Fruit fly (Drosophila melanogaster): ENCODE measurements around the gene comm3.
A peak's percentile ranks its signal among the peaks of the same experiment; 100 is the strongest.

comm3 gene

dm6 chr3L:15637618-15638017 lies 9.9 kb downstream of the comm3 start:
- peak; percentile 52 for TF ChIP-seq Ets65A (GFP tag)
- TF ChIP-seq wek (GFP tag; optimal IDR thresholded peaks at IDR 0.05): peak; percentile 28
- TF ChIP-seq ab (GFP tag; optimal IDR thresholded peaks at IDR 0.05): no peak
- TF ChIP-seq Xrp1 (GFP tag; IDR thresholded peaks at IDR 0.05): peak; percentile 39
- TF ChIP-seq sd (tag; optimal IDR thresholded peaks at IDR 0.05): peak; percentile 17
- no peak for TF ChIP-seq tap (tag; optimal IDR thresholded peaks at IDR 0.05)

- TF ChIP-seq ci (GFP tag; IDR thresholded peaks at IDR 0.05) (peak; percentile 54; the same call in 2 of the 3 replicates), CG10267 (tag; optimal IDR thresholded peaks at IDR 0.05) (peak; percentile 4), gfzf (GFP tag; optimal IDR thresholded peaks at IDR 0.05) (peak; percentile 44), Lhr (GFP tag; optimal IDR thresholded peaks at IDR 0.05) (peak; percentile 27), insv (GFP tag; optimal IDR thresholded peaks at IDR 0.05) (peak; percentile 65 to 96), CG17385 (GFP tag; optimal IDR thresholded peaks at IDR 0.05) (peak; percentile 1), sens (GFP tag) (peak; percentile 71), Dll (GFP tag; IDR thresholded peaks at IDR 0.05; ENCODE audit: partially characterized antibody) (0 out of 4 replicates have a peak, but pooled peaks have one; percentile 21), sqz (GFP tag; optimal IDR thresholded peaks at IDR 0.05) (peak; percentile 35), lab (GFP tag; optimal IDR thresholded peaks at IDR 0.05) (no peak), Dref (GFP tag; IDR thresholded peaks at IDR 0.05) (no peak), dmrt11E (tag; optimal IDR thresholded peaks at IDR 0.05) (peak; percentile 20), ewg (GFP tag; optimal IDR thresholded peaks at IDR 0.05) (peak; percentile 29), HLH4C (GFP tag; IDR thresholded peaks at IDR 0.05; ENCODE audit: partially characterized antibody) (no peak), CG16813 (GFP tag; IDR thresholded peaks at IDR 0.05; ENCODE audit: partially characterized antibody) (no peak), CTCF (GFP tag; optimal IDR thresholded peaks at IDR 0.05) (peak; percentile 50), Opbp (GFP tag; IDR thresholded peaks at IDR 0.05; ENCODE audit: partially characterized antibody) (peak; percentile 31; the same call in 1 of the 3 replicates), CG16815 (GFP tag; optimal IDR thresholded peaks at IDR 0.05) (no peak), grau (tag; optimal IDR thresholded peaks at IDR 0.05) (peak; percentile 20), pita (GFP tag; optimal IDR thresholded peaks at IDR 0.05) (peak; percentile 76), lilli (GFP tag; optimal IDR thresholded peaks at IDR 0.05) (no peak), fd3F (GFP tag; optimal IDR thresholded peaks at IDR 0.05) (no peak), stwl (tag; optimal IDR thresholded peaks at IDR 0.05) (peak; percentile 77), CoRest (tag; optimal IDR thresholded peaks at IDR 0.05) (peak; percentile 29), seq (GFP tag; IDR thresholded peaks at IDR 0.05) (no peak), CG6683 (GFP tag; optimal IDR thresholded peaks at IDR 0.05) (no peak), Trl (optimal IDR thresholded peaks at IDR 0.05) (no peak), Trl (GFP tag; optimal IDR thresholded peaks at IDR 0.05) (no peak), bsh (GFP tag; optimal IDR thresholded peaks at IDR 0.05) (peak in 1 of 2 experiments; percentile 29), NfI (GFP tag; optimal IDR thresholded peaks at IDR 0.05) (peak; percentile 23), Ets97D (GFP tag; optimal IDR thresholded peaks at IDR 0.05) (peak; percentile 67), Med (GFP tag) (peak; percentile 15)
These were observed 10.6 kb downstream of the comm3 start for dm6 chr3L:15636978-15637377.

DNA sequence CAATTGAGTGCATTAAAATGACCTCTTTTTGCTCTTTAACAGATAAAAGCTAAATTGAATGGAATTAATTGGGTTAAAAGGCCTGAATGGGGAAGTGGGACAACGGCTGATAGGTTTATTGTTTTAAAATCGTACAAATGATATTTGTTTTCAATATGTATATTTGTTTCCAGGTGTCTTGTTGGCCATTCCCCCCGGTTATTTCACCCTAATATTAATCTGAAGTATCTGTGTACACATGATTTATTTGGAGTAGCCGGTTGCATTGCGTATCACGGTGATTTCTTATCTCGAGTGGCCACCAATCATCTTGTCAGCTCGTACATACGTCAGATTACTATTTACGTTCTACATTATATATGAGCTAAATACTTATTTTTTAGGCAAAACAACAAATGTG lies 11.2 kb downstream of the comm3 start:
- TF ChIP-seq CG1603 (tag; optimal IDR thresholded peaks at IDR 0.05) (peak; percentile 20), Med (GFP tag) (peak; percentile 67), CG4617 (GFP tag; optimal IDR thresholded peaks at IDR 0.05; ENCODE audit: borderline replicate concordance) (no peak), bsh (GFP tag; optimal IDR thresholded peaks at IDR 0.05) (peak in 1 of 2 experiments; percentile 15), Asciz (GFP tag; optimal IDR thresholded peaks at IDR 0.05) (peak; percentile 3), CG34376 (GFP tag; optimal IDR thresholded peaks at IDR 0.05) (peak; percentile 45), CG33557 (GFP tag; optimal IDR thresholded peaks at IDR 0.05) (peak; percentile 2), dm (GFP tag; optimal IDR thresholded peaks at IDR 0.05) (no peak), Pdp1 (GFP tag; optimal IDR thresholded peaks at IDR 0.05) (peak in 1 of 2 experiments; percentile 14), dmrt11E (tag; optimal IDR thresholded peaks at IDR 0.05) (peak; percentile 16), Dip3 (GFP tag; optimal IDR thresholded peaks at IDR 0.05) (no peak), sc (optimal IDR thresholded peaks at IDR 0.05) (no peak), sc (GFP tag; optimal IDR thresholded peaks at IDR 0.05) (peak; percentile 28), cwo (GFP tag; optimal IDR thresholded peaks at IDR 0.05) (peak; percentile 30), Xrp1 (GFP tag; IDR thresholded peaks at IDR 0.05) (0 out of 2 replicates have a peak, but pooled peaks have one; percentile 21)
